Worm (Caenorhabditis elegans) whole organism, early embryonic: ENCODE measurements around the gene cyp-13B2.

ENCODE experiments used
- B0310.2 ChIP-seq: sonication (generic microtip); optimal IDR thresholded peaks from 2 replicates; lab custom pipeline; 2016; ENCODE audit warnings: mild to moderate bottlenecking, missing genetic modification characterization, missing compliant biosample characterization
- F13C5.2 ChIP-seq: sonication (generic microtip); optimal IDR thresholded peaks from 2 replicates; lab custom pipeline; 2017; ENCODE audit warnings: mild to moderate bottlenecking, missing genetic modification characterization, inconsistent platforms, missing compliant biosample characterization
- aly-1 ChIP-seq: sonication (generic microtip); optimal IDR thresholded peaks from 2 replicates; lab custom pipeline; 2016; ENCODE audit warnings: missing genetic modification characterization, missing compliant biosample characterization
- ama-1 ChIP-seq: fragments of 150-350 bp; optimal IDR thresholded peaks from 2 replicates; lab custom pipeline; 2014
- ceh-13 ChIP-seq: fragments of 200-800 bp; sonication (Bioruptor generic); optimal IDR thresholded peaks from 2 replicates; lab custom pipeline; 2018; ENCODE audit warnings: mild to moderate bottlenecking, missing genetic modification characterization, missing compliant biosample characterization
- ceh-36 ChIP-seq: sonication (generic microtip); optimal IDR thresholded peaks from 2 replicates; lab custom pipeline; 2016; ENCODE audit warnings: missing genetic modification characterization, inconsistent platforms, missing compliant biosample characterization
- ets-7 ChIP-seq: sonication (generic microtip); optimal IDR thresholded peaks from 2 replicates; lab custom pipeline; 2016; ENCODE audit warnings: missing genotype, missing genetic modification characterization, missing compliant biosample characterization
- flt-1 ChIP-seq: fragments of 200-800 bp; sonication (Bioruptor generic); IDR thresholded peaks from 2 replicates; pipeline ENCODE4 v1.3.6; 2022; ENCODE audit warnings: missing genetic modification characterization, missing compliant biosample characterization
- hmbx-1 ChIP-seq: sonication (generic microtip); optimal IDR thresholded peaks from 2 replicates; lab custom pipeline; 2016; ENCODE audit warnings: mild to moderate bottlenecking, missing genetic modification characterization, missing compliant biosample characterization
- hmg-4 ChIP-seq: fragments of 200-800 bp; sonication (Bioruptor generic); optimal IDR thresholded peaks from 2 replicates; lab custom pipeline; 2018; ENCODE audit warnings: mild to moderate bottlenecking, missing genetic modification characterization, missing compliant biosample characterization
- scrt-1 ChIP-seq: fragments of 200-800 bp; sonication (Bioruptor generic); IDR thresholded peaks from 2 replicates; pipeline ENCODE4 v1.3.6; 2022; ENCODE audit warnings: missing genetic modification characterization, missing compliant biosample characterization
- tbx-37 ChIP-seq: fragments of 200-800 bp; sonication (Bioruptor generic); conservative IDR thresholded peaks from 2 replicates; pipeline ENCODE4 v1.3.6; 2022; ENCODE audit warnings: missing genetic modification reagents, missing genetic modification characterization, missing compliant biosample characterization
- tra-4 ChIP-seq: sonication (generic microtip); optimal IDR thresholded peaks from 2 replicates; lab custom pipeline; 2017; ENCODE audit warnings: missing genetic modification characterization, missing compliant biosample characterization

DNA sequence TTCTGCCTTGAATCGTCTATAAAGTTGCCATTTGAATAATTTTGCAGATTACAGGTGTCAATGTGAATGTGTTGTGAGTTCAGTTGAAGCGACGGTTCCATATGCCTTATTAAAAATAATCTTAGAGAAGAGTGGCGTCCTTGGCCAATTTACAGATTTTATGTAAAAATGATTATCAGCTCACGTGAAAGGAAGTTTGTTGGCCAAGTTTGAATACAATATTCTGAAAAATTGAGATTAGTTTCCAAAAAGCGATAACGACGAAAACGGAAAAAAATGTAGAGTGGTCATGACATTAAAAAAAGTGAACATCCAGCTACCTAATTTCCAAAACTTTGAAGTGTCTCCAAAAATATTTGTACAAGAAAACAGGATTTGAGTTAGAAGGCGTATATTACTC is 29.7 kb downstream of the cyp-13B2 start, which contains the start of gene E02H4.5:
- TF ChIP-seq ama-1 (lab: Kevin White, UChicago) (no peak), hmbx-1 (tag; lab: Kevin White, UChicago) (no peak), ceh-36 (no peak), tra-4 (tag; lab: Kevin White, UChicago) (no peak), tbx-37 (GFP tag; lab: Robert Waterston, UW) (no peak), ceh-13 (GFP tag; lab: Kevin White, UChicago) (no peak), scrt-1 (GFP tag; lab: Robert Waterston, UW) (no peak), flt-1 (GFP tag; lab: Robert Waterston, UW) (no peak), aly-1 (no peak), F13C5.2 (no peak), hmg-4 (no peak), B0310.2 (tag; lab: Kevin White, UChicago) (no peak), ets-7 (tag; lab: Kevin White, UChicago) (no peak)
